Worm (Caenorhabditis elegans) whole organism, L4/young adult: ENCODE results near the gene gst-31.
A peak's percentile ranks its signal among the peaks of the same experiment; 100 is the strongest.

ENCODE experiments used
- W03F9.2 ChIP-seq: fragments of 150-350 bp; optimal IDR thresholded peaks from 2 replicates; lab custom pipeline; 2014; ENCODE audit warnings: missing biosample characterization, missing genetic modification characterization
- dao-5 ChIP-seq: sonication (generic microtip); optimal IDR thresholded peaks from 2 replicates; lab custom pipeline; 2016; ENCODE audit warnings: missing genotype, missing genetic modification characterization, moderate library complexity, missing compliant biosample characterization
- him-1 ChIP-seq: sonication (generic microtip); optimal IDR thresholded peaks from 2 replicates; lab custom pipeline; 2016; ENCODE audit warnings: missing genotype, missing genetic modification reagents, missing genetic modification characterization, missing compliant biosample characterization

gst-31 gene

DNA sequence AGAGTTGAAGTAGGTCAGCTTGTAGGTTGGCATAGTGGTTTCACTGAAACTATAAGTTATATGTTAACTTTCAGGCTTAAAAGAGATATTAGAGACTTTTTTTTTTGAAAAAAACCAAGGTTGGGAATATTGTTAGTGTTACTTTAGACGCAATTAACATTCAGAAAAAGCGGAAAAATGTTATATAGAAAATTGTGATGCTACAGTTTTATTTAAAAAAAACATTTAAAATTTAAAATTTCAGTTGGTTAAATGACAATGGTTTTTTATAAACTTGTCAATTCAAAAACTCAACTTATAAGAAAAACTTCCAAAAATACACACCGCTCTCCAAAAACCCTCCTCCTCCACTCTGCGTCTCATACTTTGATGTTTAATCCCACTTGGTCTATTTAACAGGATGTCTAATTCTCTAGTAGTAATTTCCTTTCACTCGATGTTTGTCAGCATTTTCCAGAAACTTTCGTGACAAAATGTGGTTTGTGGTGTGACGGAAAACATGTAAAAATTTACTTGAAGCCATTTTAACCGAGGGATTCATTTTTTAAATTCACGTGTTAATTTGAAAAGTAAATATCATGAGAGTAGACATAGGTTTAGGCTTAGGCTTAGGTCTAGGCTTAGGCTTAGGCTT is at the start of gene gst-31:
TSS of gene gst-31 (minus strand) at position 51 of the 634 bp plus-strand sequence.
- TF ChIP-seq dao-5 (tag; lab: Kevin White, UChicago) (no peak), W03F9.2 (tag; lab: Kevin White, UChicago) (no peak), him-1 (tag; lab: Kevin White, UChicago) (no peak)

DNA sequence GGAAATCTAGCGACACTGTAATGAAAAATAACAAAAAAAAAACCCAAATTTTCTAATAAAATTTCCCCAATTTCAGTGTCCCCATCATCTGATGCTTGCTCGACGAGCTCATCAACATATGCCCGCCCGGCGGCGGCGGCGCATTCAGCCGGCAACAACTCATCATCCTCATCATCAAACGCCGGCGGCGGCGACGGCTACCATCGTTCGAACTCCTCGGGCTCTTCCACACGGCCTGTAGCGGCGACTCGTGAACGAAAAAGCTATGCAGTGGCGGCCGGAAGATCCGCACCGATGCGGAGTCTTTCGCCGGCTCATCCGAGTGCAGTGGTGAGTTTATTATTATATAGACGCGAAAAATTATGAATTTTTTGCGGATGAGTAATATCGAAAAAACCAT is 45.4 kb upstream of the gst-31 start:
- no peak for TF ChIP-seq W03F9.2 (tag; lab: Kevin White, UChicago)
- TF ChIP-seq him-1 (tag; lab: Kevin White, UChicago), result no peak
- TF ChIP-seq dao-5 (tag; lab: Kevin White, UChicago), result no peak

DNA sequence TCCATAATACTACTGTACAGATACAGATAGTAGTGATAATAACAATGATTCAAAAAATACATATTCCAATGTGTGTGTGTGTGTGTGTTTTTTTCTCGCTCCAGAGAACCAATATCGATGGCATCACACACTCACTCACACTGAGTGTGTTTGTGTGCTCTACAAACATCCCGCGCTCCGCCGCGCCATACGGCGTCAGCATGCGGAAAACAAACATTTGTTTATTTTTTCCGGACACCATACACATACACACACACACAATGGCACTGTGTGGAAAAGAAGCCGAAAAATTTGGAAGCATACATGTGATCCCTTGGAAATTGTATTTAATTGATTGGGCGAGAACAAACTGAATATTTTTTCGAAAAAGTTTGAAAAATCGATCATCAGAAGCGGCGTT is 44.3 kb upstream of the gst-31 start:
- no peak for TF ChIP-seq him-1 (tag; lab: Kevin White, UChicago)
- no peak for TF ChIP-seq W03F9.2 (tag; lab: Kevin White, UChicago)
- TF ChIP-seq dao-5 (tag; lab: Kevin White, UChicago), result no peak

DNA sequence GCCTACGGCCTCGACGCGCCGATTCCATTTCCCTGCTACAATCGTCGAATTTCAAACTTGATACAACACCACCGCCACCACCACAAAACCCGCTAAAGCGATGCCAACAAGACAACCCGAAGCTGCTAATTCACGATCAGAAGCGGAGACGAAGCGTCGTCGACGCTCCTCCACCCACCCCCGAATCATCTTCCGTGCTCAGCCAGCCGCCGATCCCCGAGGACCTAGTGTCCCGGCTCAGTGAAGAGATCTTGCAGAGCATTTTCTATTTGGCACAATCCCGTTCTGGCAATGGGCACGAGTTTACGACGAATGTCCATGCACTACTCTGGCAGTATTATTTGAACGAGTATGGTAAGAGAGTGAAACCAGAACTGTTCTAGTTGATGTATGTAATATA is 43.8 kb upstream of the gst-31 start:
- TF ChIP-seq dao-5 (tag; lab: Kevin White, UChicago) (no peak), him-1 (tag; lab: Kevin White, UChicago) (no peak), W03F9.2 (tag; lab: Kevin White, UChicago) (no peak)

DNA sequence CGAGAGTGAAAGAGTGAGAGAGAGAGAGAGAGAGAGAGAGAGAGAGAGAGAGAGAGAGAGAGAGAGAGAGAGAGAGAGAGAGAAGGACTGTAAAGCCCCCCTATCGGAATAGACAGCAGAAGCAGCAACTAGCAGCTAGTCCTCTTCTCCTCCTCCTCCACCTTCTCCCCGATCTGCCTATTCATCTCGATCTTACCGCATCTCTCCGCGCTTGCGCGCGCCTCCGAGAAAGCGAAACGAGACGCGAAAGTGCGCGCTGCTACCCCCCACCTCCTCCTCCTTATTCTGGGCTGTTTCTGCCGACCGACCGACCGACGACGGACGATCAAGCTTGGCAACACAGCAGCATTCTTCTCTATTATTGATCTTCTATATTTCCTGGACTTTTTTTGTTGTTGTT is 43.2 kb upstream of the gst-31 start:
- TF ChIP-seq dao-5 (tag; lab: Kevin White, UChicago) (no peak), him-1 (tag; lab: Kevin White, UChicago) (no peak)

DNA sequence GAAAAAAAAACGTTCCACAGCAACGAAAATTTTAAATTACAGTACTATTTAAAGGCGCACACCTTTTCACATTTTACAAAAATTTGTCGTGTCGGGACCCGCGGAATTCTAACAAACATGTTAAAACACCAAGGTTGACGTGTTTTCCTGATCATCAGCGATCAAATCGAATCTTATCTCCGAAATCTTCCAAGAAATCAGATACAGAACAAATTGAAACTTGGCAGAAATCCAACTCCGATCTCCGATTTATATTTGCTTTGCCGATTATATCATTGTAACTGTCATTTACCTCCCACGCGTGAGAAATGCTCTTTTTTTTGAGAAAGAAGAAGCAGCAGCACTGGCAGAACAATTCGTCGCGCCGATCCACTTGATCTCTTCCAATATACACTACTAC is 39.0 kb upstream of the gst-31 start:
- TF ChIP-seq him-1 (tag; lab: Kevin White, UChicago) (no peak), dao-5 (tag; lab: Kevin White, UChicago) (no peak), W03F9.2 (tag; lab: Kevin White, UChicago) (no peak)

DNA sequence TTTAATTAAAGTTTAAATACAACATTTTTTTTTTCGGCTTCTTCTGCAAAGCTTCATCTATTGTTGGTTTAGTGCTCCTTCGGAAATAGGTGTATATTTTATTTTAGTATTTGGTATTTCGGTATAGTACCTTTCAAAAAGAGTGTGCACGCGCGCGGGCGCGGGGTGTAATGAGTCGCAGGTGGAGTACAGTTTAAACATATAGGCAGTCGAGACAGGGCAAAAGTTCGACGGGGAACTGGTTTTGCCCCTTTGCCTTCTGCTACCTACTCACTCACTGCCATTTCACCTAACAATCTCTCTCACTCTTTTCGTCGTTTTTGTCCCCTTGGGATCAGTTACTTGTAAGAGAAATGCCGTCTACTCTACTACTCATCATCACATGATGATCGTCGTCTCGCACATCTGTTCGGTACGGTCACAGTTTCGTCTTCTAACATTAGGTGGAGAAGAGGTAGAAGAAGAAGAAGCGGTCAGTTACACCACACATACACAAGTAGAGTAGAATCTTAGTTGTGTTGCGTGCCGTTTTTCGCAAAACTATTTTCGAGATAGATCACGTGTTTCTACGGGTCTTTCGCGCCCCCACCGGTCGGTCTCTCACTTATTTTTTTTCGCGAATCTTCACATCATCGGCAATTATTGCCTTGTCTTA is 37.6 kb upstream of the gst-31 start:
- no peak for TF ChIP-seq him-1 (tag; lab: Kevin White, UChicago)
- TF ChIP-seq W03F9.2 (tag; lab: Kevin White, UChicago), result no peak
- TF ChIP-seq dao-5 (tag; lab: Kevin White, UChicago), result no peak

DNA sequence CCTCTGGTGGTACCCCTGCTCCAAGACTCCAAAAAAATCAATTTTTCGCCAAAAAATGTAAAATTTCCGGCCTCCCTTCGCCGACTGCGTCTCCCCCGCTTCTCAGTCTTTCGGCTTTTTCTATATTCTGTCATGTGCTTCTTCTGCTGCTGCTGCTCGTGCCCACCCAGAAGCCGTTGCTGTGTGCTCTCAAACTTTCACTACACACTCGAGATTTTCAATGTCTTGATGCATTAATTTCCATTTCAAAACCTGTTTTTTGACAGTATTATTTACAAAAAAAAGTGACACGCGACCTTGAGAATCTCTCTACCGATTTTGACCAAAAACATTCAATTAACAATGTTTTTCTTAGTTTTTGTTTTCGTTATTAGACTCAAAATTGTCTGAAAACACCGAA is 34.5 kb upstream of the gst-31 start:
- TF ChIP-seq him-1 (tag; lab: Kevin White, UChicago) (no peak), W03F9.2 (tag; lab: Kevin White, UChicago) (no peak), dao-5 (tag; lab: Kevin White, UChicago) (no peak)

DNA sequence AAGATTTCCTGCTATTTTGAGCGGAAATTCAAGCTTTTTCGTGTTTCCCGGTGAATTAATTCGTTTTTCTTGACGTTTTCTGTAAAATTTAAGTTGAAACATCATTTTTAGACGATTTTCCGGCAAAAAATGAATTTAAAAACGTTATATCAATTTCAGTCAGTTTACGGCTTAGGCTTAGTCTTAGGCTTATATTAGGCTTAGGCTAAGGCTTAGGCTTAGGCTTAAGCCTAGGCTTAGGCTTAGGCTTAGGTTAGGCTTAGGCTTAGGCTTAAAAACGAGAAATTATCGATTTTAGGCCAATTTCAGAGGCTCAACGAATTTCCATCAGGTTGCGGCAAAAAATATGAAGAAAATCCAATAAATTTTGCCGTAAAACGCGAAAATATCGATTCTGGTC is 34.1 kb upstream of the gst-31 start:
- no peak for TF ChIP-seq dao-5 (tag; lab: Kevin White, UChicago)
- no peak for TF ChIP-seq W03F9.2 (tag; lab: Kevin White, UChicago)
- no peak for TF ChIP-seq him-1 (tag; lab: Kevin White, UChicago)

DNA sequence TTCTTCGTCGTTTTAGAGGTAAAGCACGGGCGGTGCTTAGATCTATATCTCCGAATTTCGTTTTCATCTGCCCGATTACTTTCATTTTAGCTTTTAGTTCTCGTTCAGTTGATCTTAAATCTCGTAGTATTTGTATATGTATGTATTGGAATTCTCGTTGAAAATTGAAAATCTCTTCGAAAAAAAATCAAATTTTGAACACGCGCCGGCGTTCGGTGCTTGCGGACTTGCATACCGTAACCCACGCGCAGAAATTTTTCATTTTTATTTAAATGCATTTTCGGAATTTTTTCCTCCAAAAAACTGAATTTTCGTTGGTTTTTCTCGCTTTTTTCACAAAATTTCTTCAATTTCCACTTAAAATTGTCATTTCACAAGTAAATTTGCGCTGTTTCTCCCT is 33.4 kb upstream of the gst-31 start:
- no peak for TF ChIP-seq W03F9.2 (tag; lab: Kevin White, UChicago)
- no peak for TF ChIP-seq him-1 (tag; lab: Kevin White, UChicago)
- no peak for TF ChIP-seq dao-5 (tag; lab: Kevin White, UChicago)

DNA sequence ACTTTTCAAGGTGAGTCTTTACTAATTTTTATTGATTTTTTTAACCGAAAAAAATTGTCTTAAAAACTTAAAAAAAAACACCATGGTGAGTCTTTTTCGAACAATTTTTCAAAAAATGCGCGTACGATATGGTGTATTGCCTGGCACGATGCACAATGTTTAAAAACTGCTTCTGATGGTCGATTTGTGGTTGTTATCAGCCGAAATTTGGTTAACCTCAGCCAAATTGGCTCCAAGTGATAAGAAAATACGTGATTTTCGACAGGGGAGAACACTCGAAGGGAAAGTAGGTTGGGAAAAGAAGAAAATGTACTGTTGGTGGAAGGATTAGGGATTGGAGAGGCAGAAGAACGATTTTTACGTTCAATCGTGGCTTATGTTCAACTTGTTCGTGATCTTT is 32.8 kb upstream of the gst-31 start:
- no peak for TF ChIP-seq W03F9.2 (tag; lab: Kevin White, UChicago)
- TF ChIP-seq dao-5 (tag; lab: Kevin White, UChicago), result no peak
- TF ChIP-seq him-1 (tag; lab: Kevin White, UChicago), result no peak

DNA sequence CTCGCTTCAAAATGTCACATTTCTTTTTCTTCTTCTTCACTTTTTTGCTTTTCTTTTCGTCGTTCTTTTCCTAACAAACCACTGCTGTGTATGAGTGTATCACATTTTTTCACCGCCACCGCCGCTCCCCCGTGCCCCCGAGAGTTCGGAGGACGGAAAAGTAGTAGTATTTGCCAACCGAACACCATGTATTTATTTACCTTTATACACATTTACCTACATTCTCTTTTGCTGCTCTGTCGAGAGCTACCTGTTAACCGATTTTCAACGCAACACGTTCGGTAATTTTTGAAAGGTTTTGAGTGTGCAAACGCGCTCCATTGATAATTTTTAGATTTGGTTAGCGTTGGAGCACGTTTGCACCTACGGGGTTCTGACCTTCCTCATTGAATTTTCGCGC is 31.5 kb upstream of the gst-31 start:
- TF ChIP-seq him-1 (tag; lab: Kevin White, UChicago) (no peak), W03F9.2 (tag; lab: Kevin White, UChicago) (no peak), dao-5 (tag; lab: Kevin White, UChicago) (no peak)

DNA sequence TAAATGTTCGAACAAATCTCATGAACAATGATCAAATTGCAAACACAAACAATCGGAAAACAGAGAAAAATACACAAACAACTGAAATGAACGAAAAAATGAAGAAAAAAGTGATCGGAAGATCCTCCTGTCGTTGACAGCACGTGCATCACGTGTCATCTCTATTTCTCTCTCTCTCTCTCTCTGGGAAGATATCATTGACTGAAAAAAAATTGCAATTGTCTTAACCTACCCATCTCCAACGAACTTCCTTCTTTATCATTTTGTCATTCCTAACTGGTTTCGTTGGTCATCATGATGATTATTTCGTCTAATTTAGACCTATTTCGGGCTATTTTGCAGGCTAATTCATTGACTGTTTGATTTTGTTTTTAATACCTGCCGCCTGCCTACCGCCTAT is 30.6 kb upstream of the gst-31 start:
- TF ChIP-seq him-1 (tag; lab: Kevin White, UChicago) (no peak), dao-5 (tag; lab: Kevin White, UChicago) (no peak), W03F9.2 (tag; lab: Kevin White, UChicago) (peak; percentile 31)
